Worm (Caenorhabditis elegans) whole organism, young adult: ENCODE results near the gene Y48B6A.1.

Experiments used
- B0019.2 ChIP-seq: fragments of 200-800 bp; sonication (Bioruptor generic); conservative IDR thresholded peaks from 2 replicates; pipeline ENCODE4 v1.3.6; 2022; ENCODE audit warnings: missing genetic modification reagents, missing genetic modification characterization, missing compliant biosample characterization
- B0261.1 ChIP-seq: sonication (generic microtip); optimal IDR thresholded peaks from 2 replicates; lab custom pipeline; 2016; ENCODE audit warnings: mild to moderate bottlenecking, missing genetic modification characterization, moderate library complexity, missing compliant biosample characterization
- B0336.3 ChIP-seq: fragments of 200-800 bp; sonication (Bioruptor generic); IDR thresholded peaks from 2 replicates; pipeline ENCODE4 v1.3.6; 2022; ENCODE audit warnings: missing genetic modification characterization, missing compliant biosample characterization
- D2030.7 ChIP-seq: fragments of 200-800 bp; sonication (Bioruptor generic); IDR thresholded peaks from 2 replicates; pipeline ENCODE4 v1.3.6; 2022; ENCODE audit warnings: missing genetic modification reagents, missing genetic modification characterization, missing compliant biosample characterization
- F10E7.11 ChIP-seq: sonication (generic microtip); optimal IDR thresholded peaks from 2 replicates; lab custom pipeline; 2017; ENCODE audit warnings: mild to moderate bottlenecking, missing genetic modification characterization, moderate library complexity, missing compliant biosample characterization
- F22D6.2 ChIP-seq: sonication (generic microtip); optimal IDR thresholded peaks from 2 replicates; lab custom pipeline; 2016; ENCODE audit warnings: mild to moderate bottlenecking, missing genetic modification characterization, missing compliant biosample characterization
- F37B4.10 ChIP-seq: fragments of 200-800 bp; sonication (Bioruptor generic); IDR thresholded peaks from 2 replicates; pipeline ENCODE4 v1.3.6; 2022; ENCODE audit warnings: missing genetic modification characterization, missing compliant biosample characterization
- F49E8.2 ChIP-seq: sonication (generic microtip); optimal IDR thresholded peaks from 3 replicates; lab custom pipeline; 2017; ENCODE audit warnings: missing genetic modification characterization, mild to moderate bottlenecking, missing compliant biosample characterization, antibody characterized with exemption, moderate library complexity; ENCODE audit not compliant: insufficient read depth
- F55B11.4 ChIP-seq: sonication (generic microtip); optimal IDR thresholded peaks from 2 replicates; lab custom pipeline; 2016; ENCODE audit warnings: missing compliant biosample characterization, missing genetic modification characterization, borderline replicate concordance; ENCODE audit not compliant: insufficient read depth
- F57A8.1 ChIP-seq: fragments of 200-800 bp; sonication (Bioruptor generic); optimal IDR thresholded peaks from 2 replicates; lab custom pipeline; 2018; ENCODE audit warnings: mild to moderate bottlenecking, missing genetic modification characterization, moderate library complexity, missing compliant biosample characterization
- Y53F4B.3 ChIP-seq: fragments of 200-800 bp; sonication (Bioruptor generic); IDR thresholded peaks from 2 replicates; pipeline ENCODE4 v1.3.6; 2022; ENCODE audit warnings: missing genetic modification reagents, missing genetic modification characterization, missing compliant biosample characterization
- Y53G8AR.9 ChIP-seq: fragments of 200-800 bp; sonication (Bioruptor generic); conservative IDR thresholded peaks from 2 replicates; pipeline ENCODE4 v1.3.6; 2022; ENCODE audit warnings: missing genetic modification reagents, missing genetic modification characterization, missing compliant biosample characterization
- Y56A3A.18 ChIP-seq: fragments of 200-800 bp; sonication (Bioruptor generic); IDR thresholded peaks from 2 replicates; pipeline ENCODE4 v1.3.6; 2022; ENCODE audit warnings: missing genetic modification reagents, missing genetic modification characterization, missing compliant biosample characterization
- Y95B8A.8 ChIP-seq: fragments of 200-800 bp; sonication (Bioruptor generic); IDR thresholded peaks from 2 replicates; pipeline ENCODE4 v1.3.6; 2022; ENCODE audit warnings: missing genetic modification reagents, missing genetic modification characterization, missing compliant biosample characterization
- akir-1 ChIP-seq: fragments of 200-800 bp; sonication (Bioruptor generic); optimal IDR thresholded peaks from 2 replicates; lab custom pipeline; 2018; ENCODE audit warnings: mild to moderate bottlenecking, missing genetic modification characterization, moderate library complexity, missing compliant biosample characterization
- ama-1 ChIP-seq, 3 experiments: fragments of 150-350 bp in 1 of 3; sonication (generic microtip) in 2 of 3; optimal IDR thresholded peaks; 2 replicates each; lab custom pipeline; 2014 to 2018; ENCODE audit warnings: missing biosample characterization in 2 of 3, missing genetic modification characterization in 2 of 3, missing genetic modification reagents in 2 of 3
- attf-3 ChIP-seq: fragments of 200-800 bp; sonication (Bioruptor generic); conservative IDR thresholded peaks from 2 replicates; pipeline ENCODE4 v1.3.6; 2022; ENCODE audit warnings: missing genetic modification reagents, missing genetic modification characterization, missing compliant biosample characterization
- attf-5 ChIP-seq: fragments of 200-800 bp; sonication (Bioruptor generic); optimal IDR thresholded peaks from 2 replicates; lab custom pipeline; 2018; ENCODE audit warnings: mild to moderate bottlenecking, missing genetic modification characterization, missing compliant biosample characterization
- bed-1 ChIP-seq: fragments of 200-800 bp; sonication (Bioruptor generic); IDR thresholded peaks from 2 replicates; pipeline ENCODE4 v1.3.6; 2022; ENCODE audit warnings: missing genetic modification reagents, missing genetic modification characterization, missing compliant biosample characterization
- bed-2 ChIP-seq: fragments of 200-800 bp; sonication (Bioruptor generic); IDR thresholded peaks from 2 replicates; pipeline ENCODE4 v1.3.6; 2022; ENCODE audit warnings: missing genetic modification reagents, missing genetic modification characterization, missing compliant biosample characterization
- ccch-3 ChIP-seq: fragments of 200-800 bp; sonication (Bioruptor generic); optimal IDR thresholded peaks from 2 replicates; lab custom pipeline; 2018; ENCODE audit warnings: mild to moderate bottlenecking, missing genetic modification characterization, missing compliant biosample characterization
- cebp-1 ChIP-seq, 2 experiments: fragments of 200-800 bp in 1 of 2; sonication (Bioruptor generic) in 1 of 2; sonication (generic microtip) in 1 of 2; IDR thresholded peaks in 1 of 2; optimal IDR thresholded peaks in 1 of 2; 2 replicates each; pipeline versions ENCODE4 v1.3.6 to Lab custom; 2017 to 2022; ENCODE audit warnings: missing compliant biosample characterization in 2 of 2, missing genetic modification characterization in 2 of 2, mild to moderate bottlenecking in 1 of 2, missing genetic modification reagents in 1 of 2, moderate library complexity in 1 of 2
- ceh-100 ChIP-seq: fragments of 200-800 bp; sonication (Bioruptor generic); IDR thresholded peaks from 2 replicates; pipeline ENCODE4 v1.3.6; 2022; ENCODE audit warnings: missing genetic modification reagents, missing genetic modification characterization, missing compliant biosample characterization
- ceh-58 ChIP-seq: fragments of 200-800 bp; sonication (Bioruptor generic); IDR thresholded peaks from 2 replicates; pipeline ENCODE4 v1.3.6; 2022; ENCODE audit warnings: missing genetic modification characterization, missing compliant biosample characterization
- die-1 ChIP-seq: sonication (generic microtip); optimal IDR thresholded peaks from 2 replicates; lab custom pipeline; 2016; ENCODE audit warnings: missing genotype, mild to moderate bottlenecking, missing genetic modification characterization, missing compliant biosample characterization
- egl-44 ChIP-seq: fragments of 200-800 bp; sonication (Bioruptor generic); IDR thresholded peaks from 2 replicates; pipeline ENCODE4 v1.3.6; 2022; ENCODE audit warnings: missing genetic modification reagents, missing genetic modification characterization, missing compliant biosample characterization
- hsf-1 ChIP-seq: fragments of 200-800 bp; sonication (Bioruptor generic); IDR thresholded peaks from 2 replicates; pipeline ENCODE4 v1.3.6; 2022; ENCODE audit warnings: missing genetic modification reagents, missing genetic modification characterization, missing compliant biosample characterization
- lag-1 ChIP-seq: fragments of 200-800 bp; sonication (Bioruptor generic); IDR thresholded peaks from 2 replicates; pipeline ENCODE4 v1.3.6; 2022; ENCODE audit warnings: missing genetic modification reagents, missing genetic modification characterization, missing compliant biosample characterization
- lin-35 ChIP-seq, 3 experiments: fragments of 150-350 bp in 2 of 3; sonication (generic microtip) in 1 of 3; optimal IDR thresholded peaks; 2 replicates each; lab custom pipeline; 2014 to 2018; ENCODE audit warnings: missing biosample characterization in 3 of 3, missing genetic modification characterization in 3 of 3, missing genetic modification reagents in 3 of 3
- lin-40 ChIP-seq: sonication (generic microtip); optimal IDR thresholded peaks from 2 replicates; lab custom pipeline; 2016; ENCODE audit warnings: missing genetic modification characterization, mild to moderate bottlenecking, missing compliant biosample characterization, missing genotype, missing genetic modification reagents
- lsl-1 ChIP-seq: fragments of 200-800 bp; sonication (Bioruptor generic); optimal IDR thresholded peaks from 2 replicates; lab custom pipeline; 2018; ENCODE audit warnings: mild to moderate bottlenecking, missing genetic modification characterization, moderate library complexity, missing compliant biosample characterization
- madf-6 ChIP-seq: fragments of 200-800 bp; sonication (Bioruptor generic); IDR thresholded peaks from 2 replicates; pipeline ENCODE4 v1.3.6; 2022; ENCODE audit warnings: missing genetic modification reagents, missing genetic modification characterization, missing compliant biosample characterization
- mes-4 ChIP-seq: sonication (generic microtip); optimal IDR thresholded peaks from 2 replicates; lab custom pipeline; 2016; ENCODE audit warnings: missing genotype, missing genetic modification characterization, missing compliant biosample characterization
- mxl-1 ChIP-seq: sonication (generic microtip); optimal IDR thresholded peaks from 2 replicates; lab custom pipeline; 2016; ENCODE audit warnings: missing genetic modification characterization, missing compliant biosample characterization
- nfya-1 ChIP-seq: sonication (generic microtip); optimal IDR thresholded peaks from 2 replicates; lab custom pipeline; 2017; ENCODE audit warnings: antibody characterized with exemption, missing compliant biosample characterization, missing genetic modification characterization, borderline replicate concordance; ENCODE audit not compliant: insufficient read depth
- nfya-2 ChIP-seq: fragments of 200-800 bp; sonication (Bioruptor generic); IDR thresholded peaks from 2 replicates; pipeline ENCODE4 v1.3.6; 2022; ENCODE audit warnings: missing genetic modification reagents, missing genetic modification characterization, missing compliant biosample characterization
- nhr-120 ChIP-seq: fragments of 200-800 bp; sonication (Bioruptor generic); IDR thresholded peaks from 2 replicates; pipeline ENCODE4 v1.3.6; 2022; ENCODE audit warnings: missing genetic modification characterization, missing compliant biosample characterization
- nhr-179 ChIP-seq: sonication (generic microtip); optimal IDR thresholded peaks from 2 replicates; lab custom pipeline; 2016; ENCODE audit warnings: mild to moderate bottlenecking, missing genetic modification characterization, missing compliant biosample characterization
- nhr-27 ChIP-seq: fragments of 200-800 bp; sonication (Bioruptor generic); optimal IDR thresholded peaks from 2 replicates; lab custom pipeline; 2018; ENCODE audit warnings: mild to moderate bottlenecking, missing genetic modification characterization, moderate library complexity, missing compliant biosample characterization
- nhr-80 ChIP-seq: sonication (generic microtip); optimal IDR thresholded peaks from 2 replicates; lab custom pipeline; 2016; ENCODE audit warnings: missing genetic modification characterization, missing compliant biosample characterization
- pbrm-1 ChIP-seq: fragments of 200-800 bp; sonication (Bioruptor generic); IDR thresholded peaks from 2 replicates; pipeline ENCODE4 v1.3.6; 2022; ENCODE audit warnings: missing genetic modification reagents, missing genetic modification characterization, missing compliant biosample characterization
- somi-1 ChIP-seq: fragments of 200-800 bp; sonication (Bioruptor generic); optimal IDR thresholded peaks from 2 replicates; lab custom pipeline; 2018; ENCODE audit warnings: mild to moderate bottlenecking, missing genetic modification characterization, missing compliant biosample characterization
- tbx-9 ChIP-seq: sonication (generic microtip); optimal IDR thresholded peaks from 2 replicates; lab custom pipeline; 2016; ENCODE audit warnings: borderline replicate concordance, missing genetic modification characterization, inconsistent platforms, missing compliant biosample characterization
- ztf-18 ChIP-seq: sonication (generic microtip); optimal IDR thresholded peaks from 2 replicates; lab custom pipeline; 2016; ENCODE audit warnings: missing genotype, mild to moderate bottlenecking, missing genetic modification characterization, missing compliant biosample characterization
- ztf-25 ChIP-seq: fragments of 200-800 bp; sonication (Bioruptor generic); IDR thresholded peaks from 2 replicates; pipeline ENCODE4 v1.3.6; 2022; ENCODE audit warnings: missing genetic modification reagents, missing genetic modification characterization, missing compliant biosample characterization
- ztf-3 ChIP-seq: fragments of 200-800 bp; sonication (Bioruptor generic); optimal IDR thresholded peaks from 2 replicates; lab custom pipeline; 2018; ENCODE audit warnings: mild to moderate bottlenecking, missing genetic modification characterization, missing compliant biosample characterization

The Y48B6A.1 gene

DNA sequence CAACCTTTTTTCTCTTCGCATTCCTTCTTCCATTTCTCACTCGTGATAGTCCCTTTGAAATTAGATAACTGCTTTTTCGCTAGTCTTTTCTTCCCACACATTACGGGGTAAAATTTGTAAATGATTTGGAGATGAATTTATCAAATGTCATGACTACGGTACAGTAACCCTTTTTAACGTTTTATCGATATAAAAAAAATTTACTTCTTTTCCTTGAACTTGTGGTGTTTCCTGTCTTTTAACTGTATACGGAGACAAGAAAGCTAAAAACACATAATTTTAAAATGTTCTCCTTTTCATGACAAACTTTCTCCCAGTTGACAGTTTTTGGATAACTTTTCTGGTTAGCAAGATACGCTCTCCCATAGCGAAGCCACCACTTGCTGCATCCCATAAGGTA lies 4.1 kb downstream of the Y48B6A.1 start, which contains the start of gene W03H9.1:
Gene W03H9.1 (minus strand): TSS at position 101 of the 400 bp plus-strand sequence.
- TF ChIP-seq attf-5 (GFP tag; lab: Kevin White, UChicago) (no peak), ama-1 (optimal IDR thresholded peaks at IDR 0.05; lab: Kevin White, UChicago) (no peak), ama-1 (GFP tag; optimal IDR thresholded peaks at IDR 0.05; lab: Kevin White, UChicago) (no peak), attf-3 (GFP tag; lab: Robert Waterston, UW) (no peak), ztf-3 (GFP tag; lab: Kevin White, UChicago) (no peak), egl-44 (GFP tag; lab: Robert Waterston, UW) (no peak), Y95B8A.8 (no peak), Y53G8AR.9 (no peak), B0019.2 (GFP tag; lab: Robert Waterston, UW) (no peak), D2030.7 (GFP tag; lab: Robert Waterston, UW) (no peak), B0336.3 (GFP tag; lab: Robert Waterston, UW) (no peak), Y56A3A.18 (no peak), mxl-1 (tag; lab: Kevin White, UChicago) (no peak), nfya-2 (GFP tag; lab: Robert Waterston, UW) (no peak), Y53F4B.3 (GFP tag; lab: Robert Waterston, UW) (no peak), ceh-58 (GFP tag; lab: Robert Waterston, UW) (no peak), tbx-9 (no peak), F57A8.1 (GFP tag; lab: Kevin White, UChicago) (no peak), F37B4.10 (GFP tag; lab: Robert Waterston, UW) (no peak)
- TF ChIP-seq, all 124 proteins: peak for 0

DNA sequence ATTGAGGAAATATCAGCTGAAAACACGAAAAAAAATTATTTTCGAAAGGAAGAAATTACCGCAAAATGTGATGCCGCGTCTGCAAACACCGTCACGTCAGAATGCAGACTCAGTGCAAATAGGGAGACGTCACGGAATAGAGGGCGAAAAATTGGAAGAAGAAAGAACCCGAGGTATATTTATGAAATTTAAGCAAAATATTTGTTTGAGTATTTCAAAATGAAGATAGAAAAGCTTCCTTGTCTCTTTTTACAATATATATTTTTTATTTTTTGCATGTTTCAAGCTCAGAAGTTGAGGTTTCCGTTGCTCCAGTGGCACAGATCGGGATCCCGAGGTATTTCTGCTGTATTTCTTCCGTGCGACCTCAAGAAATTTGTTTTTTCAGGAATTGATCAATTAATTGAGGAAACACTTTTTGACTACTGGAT lies 10.3 kb downstream of the Y48B6A.1 start, which contains the start of gene W03H9.2:
Gene W03H9.2 (minus strand): TSS at position 32 of the 431 bp plus-strand sequence.
- TF ChIP-seq nhr-80 (tag; lab: Kevin White, UChicago) (peak; percentile 3), nhr-27 (tag; lab: Kevin White, UChicago) (no peak), attf-5 (GFP tag; lab: Kevin White, UChicago) (peak; percentile 56), ccch-3 (GFP tag; lab: Kevin White, UChicago) (peak; percentile 46), ztf-25 (no peak), hsf-1 (GFP tag; lab: Robert Waterston, UW) (no peak), lsl-1 (peak; percentile 9), lin-40 (tag; lab: Kevin White, UChicago) (peak; percentile 50), B0019.2 (GFP tag; lab: Robert Waterston, UW) (no peak), lag-1 (GFP tag; lab: Robert Waterston, UW) (no peak), tbx-9 (no peak), pbrm-1 (GFP tag; lab: Robert Waterston, UW) (peak; percentile 43; the same call in 1 of the 2 replicates), F49E8.2 (tag; lab: Kevin White, UChicago) (no peak), die-1 (no peak), madf-6 (no peak), F55B11.4 (no peak), lin-35 (GFP tag; optimal IDR thresholded peaks at IDR 0.05; lab: Kevin White, UChicago) (peak in 1 of 3 experiments; percentile 65), cebp-1 (GFP tag; IDR thresholded peaks at IDR 0.05; lab: Robert Waterston, UW) (no peak), cebp-1 (tag; optimal IDR thresholded peaks at IDR 0.05; lab: Kevin White, UChicago) (peak; percentile 51), bed-1 (no peak), B0261.1 (no peak), mes-4 (no peak), nfya-1 (tag; lab: Kevin White, UChicago) (no peak), F10E7.11 (tag; lab: Kevin White, UChicago) (no peak), ceh-100 (GFP tag; lab: Robert Waterston, UW) (peak; percentile 96), ztf-18 (tag; lab: Kevin White, UChicago) (peak; percentile 60), D2030.7 (GFP tag; lab: Robert Waterston, UW) (no peak), nhr-120 (GFP tag; lab: Robert Waterston, UW) (no peak), F22D6.2 (tag; lab: Kevin White, UChicago) (no peak), akir-1 (peak; percentile 34), bed-2 (GFP tag; lab: Robert Waterston, UW) (peak; percentile 56; the same call in 1 of the 2 replicates), nhr-179 (tag; lab: Kevin White, UChicago) (no peak), somi-1 (GFP tag; lab: Kevin White, UChicago) (peak; percentile 3)
